Worm (Caenorhabditis elegans): ENCODE measurements around the gene sul-1.

Gene sul-1

ce11 chrX:3218040-3218795 is 52.5 kb downstream of the sul-1 start:
- TF ChIP-seq med-1 (GFP tag; optimal IDR thresholded peaks at IDR 0.05; ENCODE audit: insufficient read depth) (no peak), ztf-23 (GFP tag; IDR thresholded peaks at IDR 0.05) (0 out of 2 replicates have a peak, but pooled peaks have one; percentile 13)

Measured in whole organism, midembryonic.